Worm (Caenorhabditis elegans): Measurements from ENCODE around the gene C13A2.4.

Gene C13A2.4

ce11 chrV:7328092-7328491 lies 48.9 kb downstream of the C13A2.4 start, which contains the start of gene clec-7:
Gene clec-7 (plus strand): TSS chrV:7328392.
- TF ChIP-seq lin-26 (GFP tag; IDR thresholded peaks at IDR 0.05), result no peak
- TF ChIP-seq madf-3 (GFP tag; IDR thresholded peaks at IDR 0.05), result no peak
- TF ChIP-seq F57A8.1 (GFP tag; optimal IDR thresholded peaks at IDR 0.05), result no peak
- TF ChIP-seq madf-10 (tag; optimal IDR thresholded peaks at IDR 0.05), result no peak
- TF ChIP-seq ceh-58 (GFP tag; IDR thresholded peaks at IDR 0.05), result no peak
- TF ChIP-seq egl-18 (GFP tag; IDR thresholded peaks at IDR 0.05), result no peak
- TF ChIP-seq B0336.3 (GFP tag; IDR thresholded peaks at IDR 0.05), result no peak
- TF ChIP-seq hmg-1.2 (GFP tag; IDR thresholded peaks at IDR 0.05), result no peak
- TF ChIP-seq sptf-2 (GFP tag; optimal IDR thresholded peaks at IDR 0.05), result no peak
- no peak for TF ChIP-seq mxl-1 (tag; optimal IDR thresholded peaks at IDR 0.05)
- TF ChIP-seq pha-4 (tag; optimal IDR thresholded peaks at IDR 0.05), result no peak
- TF ChIP-seq Y67H2A.10 (GFP tag; conservative IDR thresholded peaks at IDR 0.05), result no peak
- no peak for TF ChIP-seq lin-40 (tag; optimal IDR thresholded peaks at IDR 0.05)
- TF ChIP-seq F33H1.4 (GFP tag; IDR thresholded peaks at IDR 0.05), result no peak
- TF ChIP-seq athp-1 (tag; optimal IDR thresholded peaks at IDR 0.05), result no peak
- TF ChIP-seq ZK185.1 (tag; optimal IDR thresholded peaks at IDR 0.05; ENCODE audit: poor library complexity, severe bottlenecking), result no peak
- TF ChIP-seq Y56A3A.18 (GFP tag; IDR thresholded peaks at IDR 0.05), result no peak
- no peak for TF ChIP-seq ets-4 (GFP tag; optimal IDR thresholded peaks at IDR 0.05)

All from whole organism, young adult.